Fruit fly (Drosophila melanogaster): ENCODE results near the gene Had1.

Gene Had1

dm6 chrX:16331562-16332233 is 23.2 kb upstream of the Had1 start (continued):
- TF ChIP-seq knrl (GFP tag; IDR thresholded peaks at IDR 0.05; ENCODE audit: partially characterized antibody): peak; percentile 89
- TF ChIP-seq CG17328 (GFP tag; IDR thresholded peaks at IDR 0.05): no peak
- TF ChIP-seq sisA (GFP tag; IDR thresholded peaks at IDR 0.05): no peak
- no peak for TF ChIP-seq ems (GFP tag; optimal IDR thresholded peaks at IDR 0.05)
- no peak for TF ChIP-seq CG18262 (tag; optimal IDR thresholded peaks at IDR 0.05)
- no peak for TF ChIP-seq CG8089 (GFP tag; optimal IDR thresholded peaks at IDR 0.05)
- TF ChIP-seq Ets65A (GFP tag): no peak
- peak; percentile 72 for TF ChIP-seq hbn (GFP tag; IDR thresholded peaks at IDR 0.05; ENCODE audit: partially characterized antibody)
- no peak for TF ChIP-seq CG13624 (GFP tag; optimal IDR thresholded peaks at IDR 0.05)
- no peak for TF ChIP-seq Neu2 (GFP tag; optimal IDR thresholded peaks at IDR 0.05; ENCODE audit: borderline replicate concordance)
- TF ChIP-seq nom (GFP tag; optimal IDR thresholded peaks at IDR 0.05): no peak
- TF ChIP-seq jing (GFP tag; optimal IDR thresholded peaks at IDR 0.05): no peak
- TF ChIP-seq Dbx (GFP tag; IDR thresholded peaks at IDR 0.05): 0 out of 3 replicates have a peak, but pooled peaks have one; percentile 19
- TF ChIP-seq CG18476 (GFP tag; optimal IDR thresholded peaks at IDR 0.05): no peak
- TF ChIP-seq ato (GFP tag; IDR thresholded peaks at IDR 0.05; ENCODE audit: partially characterized antibody): no peak; the same call in 1 of the 2 replicates
- TF ChIP-seq CG18599 (GFP tag; optimal IDR thresholded peaks at IDR 0.05): no peak
- TF ChIP-seq CG3065 (GFP tag; optimal IDR thresholded peaks at IDR 0.05): no peak
- TF ChIP-seq CG15696 (tag; optimal IDR thresholded peaks at IDR 0.05): no peak
- no peak for TF ChIP-seq HLH3B (GFP tag; IDR thresholded peaks at IDR 0.05)
- TF ChIP-seq YL-1 (GFP tag; optimal IDR thresholded peaks at IDR 0.05): peak; percentile 9
- TF ChIP-seq CG4328 (GFP tag; optimal IDR thresholded peaks at IDR 0.05): no peak
- TF ChIP-seq Six4 (GFP tag; optimal IDR thresholded peaks at IDR 0.05): no peak
- TF ChIP-seq pfk (GFP tag; optimal IDR thresholded peaks at IDR 0.05): peak; percentile 95
- no peak for TF ChIP-seq so (GFP tag; IDR thresholded peaks at IDR 0.05)
- no peak for TF ChIP-seq CG14014 (GFP tag; IDR thresholded peaks at IDR 0.05)
- no peak for TF ChIP-seq CG4282 (GFP tag; optimal IDR thresholded peaks at IDR 0.05)
- no peak for TF ChIP-seq CG14667 (GFP tag; IDR thresholded peaks at IDR 0.05)
- no peak for TF ChIP-seq CG7928 (GFP tag; optimal IDR thresholded peaks at IDR 0.05)
- peak; percentile 10 for TF ChIP-seq CG14710 (tag; optimal IDR thresholded peaks at IDR 0.05)
- TF ChIP-seq luna (GFP tag; optimal IDR thresholded peaks at IDR 0.05): no peak
- TF ChIP-seq CG3726 (GFP tag; IDR thresholded peaks at IDR 0.05): no peak
- no peak for TF ChIP-seq her (GFP tag; optimal IDR thresholded peaks at IDR 0.05)
- no peak for TF ChIP-seq Hmx (GFP tag; optimal IDR thresholded peaks at IDR 0.05)
- peak; percentile 92 for TF ChIP-seq CG30020 (tag; optimal IDR thresholded peaks at IDR 0.05)
- TF ChIP-seq shn (GFP tag; optimal IDR thresholded peaks at IDR 0.05): no peak
- TF ChIP-seq bcd (GFP tag; optimal IDR thresholded peaks at IDR 0.05): no peak
- TF ChIP-seq CG1647 (GFP tag; optimal IDR thresholded peaks at IDR 0.05): no peak
- TF ChIP-seq ase (GFP tag; IDR thresholded peaks at IDR 0.05): no peak
- no peak for TF ChIP-seq CG3838 (GFP tag; optimal IDR thresholded peaks at IDR 0.05)
- TF ChIP-seq tin (GFP tag; optimal IDR thresholded peaks at IDR 0.05): no peak
- TF ChIP-seq gro (GFP tag; optimal IDR thresholded peaks at IDR 0.05): no peak

dm6 chrX:16330659-16331058 is 22.2 kb upstream of the Had1 start, which contains the start of gene CG9919:
TSS of gene CG9919 (minus strand) at chrX:16330759.
- TF ChIP-seq CG31365 (tag; optimal IDR thresholded peaks at IDR 0.05) (no peak), CG7357 (GFP tag; IDR thresholded peaks at IDR 0.05) (no peak), CG10431 (GFP tag; optimal IDR thresholded peaks at IDR 0.05) (peak; percentile 89), row (GFP tag; IDR thresholded peaks at IDR 0.05) (peak; percentile 33; the same call in 1 of the 3 replicates), wdn (GFP tag; IDR thresholded peaks at IDR 0.05) (no peak), pzg (GFP tag; optimal IDR thresholded peaks at IDR 0.05) (peak; percentile 3), croc (GFP tag; conservative IDR thresholded peaks at IDR 0.05) (no peak), Ssrp (tag; optimal IDR thresholded peaks at IDR 0.05) (no peak), repo (GFP tag; optimal IDR thresholded peaks at IDR 0.05) (no peak), CG15514 (GFP tag; optimal IDR thresholded peaks at IDR 0.05) (peak; percentile 16), CG2116 (GFP tag; optimal IDR thresholded peaks at IDR 0.05) (no peak), nerfin-1 (tag; optimal IDR thresholded peaks at IDR 0.05) (peak; percentile 23), CG30431 (GFP tag; optimal IDR thresholded peaks at IDR 0.05) (no peak)

All from whole organism, embryonic.